Worm (Caenorhabditis elegans): ENCODE results near the gene ZC449.5.

- TF ChIP-seq ceh-62 (tag; optimal IDR thresholded peaks at IDR 0.05), result no peak
- no peak for TF ChIP-seq lsy-2 (tag; optimal IDR thresholded peaks at IDR 0.05)
- no peak for TF ChIP-seq jun-1 (tag; optimal IDR thresholded peaks at IDR 0.05)
- TF ChIP-seq ceh-32 (tag; optimal IDR thresholded peaks at IDR 0.05; ENCODE audit: poor library complexity), result no peak
- TF ChIP-seq nhr-6 (tag; optimal IDR thresholded peaks at IDR 0.05), result no peak
- TF ChIP-seq saeg-2 (GFP tag; IDR thresholded peaks at IDR 0.05), result no peak
- TF ChIP-seq ceh-28 (tag; optimal IDR thresholded peaks at IDR 0.05), result no peak
- no peak for TF ChIP-seq aly-2 (tag; optimal IDR thresholded peaks at IDR 0.05)
- no peak for TF ChIP-seq lin-39 (tag; optimal IDR thresholded peaks at IDR 0.05)
- TF ChIP-seq R02D3.7 (tag; optimal IDR thresholded peaks at IDR 0.05), result no peak
- no peak for TF ChIP-seq fkh-10 (GFP tag; optimal IDR thresholded peaks at IDR 0.05)
These were observed 21.6 kb upstream of the ZC449.5 start, which contains the start of gene C24H10.4 for ce11 chrX:5059163-5059562.

Data from whole organism, L4 larva.